Fruit fly (Drosophila melanogaster): ENCODE data around the gene CG15211.

DNA sequence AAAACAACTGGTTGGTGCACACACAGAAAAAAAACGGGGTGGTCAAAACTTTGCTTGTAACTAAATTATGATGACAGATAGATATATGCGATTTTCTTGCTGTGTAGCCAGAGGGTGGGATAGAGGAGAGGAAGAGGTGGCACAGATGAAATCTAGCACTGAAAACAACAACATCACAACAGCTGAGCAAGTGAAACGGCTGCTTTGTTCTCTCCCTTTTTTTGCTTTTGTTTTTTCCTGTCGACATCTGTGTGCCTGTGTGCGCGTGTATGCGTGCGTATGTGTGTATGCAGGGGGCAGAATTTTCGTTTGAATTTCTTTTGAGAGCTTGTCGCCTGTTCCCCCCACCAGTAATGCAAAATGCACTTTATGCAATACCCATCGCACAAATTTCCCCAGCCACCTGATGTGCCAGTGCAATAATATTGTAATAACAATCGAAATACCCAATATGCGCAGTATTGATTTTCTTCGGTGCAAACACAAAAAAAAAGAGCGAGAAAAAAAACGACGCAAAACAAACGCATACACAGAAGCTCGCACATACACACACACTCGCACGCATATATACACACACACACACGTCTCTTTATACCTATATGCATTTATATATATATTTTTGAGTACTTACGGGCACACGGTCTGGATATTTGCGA is 4.9 kb upstream of the CG15211 start:
- no peak for TF ChIP-seq Sin3A (optimal IDR thresholded peaks at IDR 0.05)
- no peak for TF ChIP-seq Myc (optimal IDR thresholded peaks at IDR 0.05)
- TF ChIP-seq h (optimal IDR thresholded peaks at IDR 0.05): no peak
- TF ChIP-seq psq (optimal IDR thresholded peaks at IDR 0.05): no peak
- no peak for TF ChIP-seq ttk (optimal IDR thresholded peaks at IDR 0.05)
- no peak for TF ChIP-seq insv (optimal IDR thresholded peaks at IDR 0.05)

Data from Kc167 (cell line).